Worm (Caenorhabditis elegans) whole organism, L4/young adult: ENCODE measurements around the gene str-247.

ENCODE experiments used
- W03F9.2 ChIP-seq: fragments of 150-350 bp; optimal IDR thresholded peaks from 2 replicates; lab custom pipeline; 2014; ENCODE audit warnings: missing biosample characterization, missing genetic modification characterization
- dao-5 ChIP-seq: sonication (generic microtip); optimal IDR thresholded peaks from 2 replicates; lab custom pipeline; 2016; ENCODE audit warnings: missing genotype, missing genetic modification characterization, moderate library complexity, missing compliant biosample characterization
- him-1 ChIP-seq: sonication (generic microtip); optimal IDR thresholded peaks from 2 replicates; lab custom pipeline; 2016; ENCODE audit warnings: missing genotype, missing genetic modification reagents, missing genetic modification characterization, missing compliant biosample characterization

DNA sequence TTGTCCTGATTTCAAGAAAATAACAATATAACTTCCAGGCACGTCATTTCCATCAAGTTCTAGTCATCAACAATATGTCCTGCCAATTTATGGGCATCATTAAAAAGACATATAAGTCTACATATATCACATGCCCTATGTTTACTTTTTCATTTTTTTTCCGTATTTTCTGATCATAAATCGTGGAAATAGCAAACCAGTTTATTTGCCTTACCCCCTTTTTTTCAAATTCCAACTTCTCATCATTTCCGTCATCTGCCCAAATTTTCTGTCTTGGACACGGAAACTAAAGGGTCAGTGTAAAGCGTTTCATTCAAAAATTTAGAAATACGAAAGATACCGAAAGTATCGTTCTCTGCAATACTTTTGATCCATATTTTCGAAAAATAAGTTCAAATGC, 38.5 kb downstream of the str-247 start:
- TF ChIP-seq dao-5 (no peak), W03F9.2 (no peak), him-1 (tag; lab: Kevin White, UChicago) (no peak)
